Fruit fly (Drosophila melanogaster): ENCODE measurements around the gene Ir68a.

Ir68a gene

DNA sequence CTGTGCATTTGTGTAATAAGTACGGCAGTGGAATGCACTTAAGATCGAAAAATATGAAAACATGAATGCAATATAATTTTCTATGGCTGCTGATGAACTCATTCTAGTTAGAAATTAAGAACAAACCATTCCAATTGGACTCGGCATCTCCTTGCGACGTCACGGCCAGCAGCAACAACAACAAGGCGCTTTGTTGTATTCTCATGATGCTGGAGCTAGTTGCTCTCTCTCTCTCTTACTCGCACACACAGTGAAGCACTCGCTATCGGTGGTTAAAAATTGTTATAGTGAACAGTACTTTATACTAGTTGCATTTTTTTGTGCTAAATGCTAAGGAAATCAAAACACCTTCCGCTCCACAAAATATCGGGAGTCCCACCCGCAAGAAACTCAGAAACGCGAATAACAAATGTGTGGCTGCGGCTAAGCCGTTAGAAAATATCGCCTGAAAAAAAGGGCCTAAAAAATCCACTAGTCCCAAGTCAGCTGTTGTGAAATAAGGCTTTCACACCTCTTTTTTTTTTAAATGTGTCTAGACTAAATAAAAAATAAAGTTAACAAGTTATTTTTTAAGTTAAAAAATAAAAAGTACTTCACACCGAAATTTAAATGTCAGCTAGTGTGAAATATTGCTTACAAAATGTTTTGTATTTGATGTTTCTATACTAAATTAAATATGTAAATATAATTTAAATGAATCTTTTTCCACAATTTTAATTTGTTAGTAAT, 30.2 kb downstream of the Ir68a start, which contains the start of gene Plod (continued):
- TF ChIP-seq CG12071 (GFP tag; optimal IDR thresholded peaks at IDR 0.05) (peak; percentile 24), D19A (tag; optimal IDR thresholded peaks at IDR 0.05) (peak; percentile 15), CG8281 (tag; optimal IDR thresholded peaks at IDR 0.05) (no peak), repo (GFP tag; optimal IDR thresholded peaks at IDR 0.05) (no peak), klu (GFP tag; IDR thresholded peaks at IDR 0.05) (no peak), CG17361 (GFP tag; IDR thresholded peaks at IDR 0.05) (peak; percentile 78; the same call in 2 of the 3 replicates), corto (GFP tag; optimal IDR thresholded peaks at IDR 0.05) (no peak), pan (optimal IDR thresholded peaks at IDR 0.05) (no peak), pan (GFP tag; optimal IDR thresholded peaks at IDR 0.05 in 1 of 2, IDR thresholded peaks at IDR 0.05 in 1 of 2) (peak in 1 of 2 experiments; percentile 55), cg (GFP tag; optimal IDR thresholded peaks at IDR 0.05) (no peak), Med (GFP tag) (peak; percentile 81), CG17912 (GFP tag; optimal IDR thresholded peaks at IDR 0.05) (no peak), CG8765 (GFP tag; IDR thresholded peaks at IDR 0.05) (no peak), CG7372 (GFP tag; IDR thresholded peaks at IDR 0.05) (no peak), CG6254 (GFP tag; optimal IDR thresholded peaks at IDR 0.05) (peak; percentile 6), E2f1 (GFP tag; IDR thresholded peaks at IDR 0.05) (peak; percentile 57), Asciz (GFP tag; optimal IDR thresholded peaks at IDR 0.05) (peak; percentile 15), Sox102F (GFP tag; optimal IDR thresholded peaks at IDR 0.05) (peak; percentile 51), CG18262 (tag; optimal IDR thresholded peaks at IDR 0.05) (peak; percentile 48), Mes4 (GFP tag; optimal IDR thresholded peaks at IDR 0.05) (no peak), dmrt99B (tag; optimal IDR thresholded peaks at IDR 0.05) (peak; percentile 27), CG11456 (GFP tag; IDR thresholded peaks at IDR 0.05) (peak; percentile 38; the same call in 1 of the 3 replicates), chn (GFP tag; optimal IDR thresholded peaks at IDR 0.05) (peak; percentile 45), Dfd (GFP tag; optimal IDR thresholded peaks at IDR 0.05) (peak in 1 of 2 experiments; percentile 27), zen (tag; optimal IDR thresholded peaks at IDR 0.05) (peak; percentile 14), CG1233 (GFP tag; optimal IDR thresholded peaks at IDR 0.05) (peak; percentile 17), CG11247 (GFP tag; IDR thresholded peaks at IDR 0.05) (no peak), Atf-2 (GFP tag; optimal IDR thresholded peaks at IDR 0.05) (no peak), HLHmδ (GFP tag; optimal IDR thresholded peaks at IDR 0.05) (peak; percentile 17), hth (optimal IDR thresholded peaks at IDR 0.05) (no peak), wor (GFP tag; IDR thresholded peaks at IDR 0.05) (no peak), CG16813 (GFP tag; IDR thresholded peaks at IDR 0.05; ENCODE audit: partially characterized antibody) (no peak), caup (GFP tag; optimal IDR thresholded peaks at IDR 0.05; ENCODE audit: severe bottlenecking) (peak; percentile 40), Adf1 (GFP tag; IDR thresholded peaks at IDR 0.05) (no peak; the same call in 1 of the 2 replicates), CG15696 (tag; optimal IDR thresholded peaks at IDR 0.05) (peak; percentile 25), CG7786 (GFP tag; optimal IDR thresholded peaks at IDR 0.05) (no peak), gsb (GFP tag; IDR thresholded peaks at IDR 0.05) (no peak), CG1529 (GFP tag; optimal IDR thresholded peaks at IDR 0.05) (no peak), fd96Cb (tag; optimal IDR thresholded peaks at IDR 0.05) (peak; percentile 17), so (GFP tag; IDR thresholded peaks at IDR 0.05) (no peak), CG2120 (GFP tag; optimal IDR thresholded peaks at IDR 0.05) (peak; percentile 66), stc (GFP tag; IDR thresholded peaks at IDR 0.05) (0 out of 2 replicates have a peak, but pooled peaks have one; percentile 11), HLH4C (GFP tag; IDR thresholded peaks at IDR 0.05; ENCODE audit: partially characterized antibody) (no peak), CG15479 (GFP tag; optimal IDR thresholded peaks at IDR 0.05) (no peak), Pdp1 (GFP tag; optimal IDR thresholded peaks at IDR 0.05) (peak in 1 of 2 experiments; percentile 61), CG17612 (GFP tag; IDR thresholded peaks at IDR 0.05) (no peak), aop (GFP tag; IDR thresholded peaks at IDR 0.05) (no peak), onecut (GFP tag; IDR thresholded peaks at IDR 0.05) (peak; percentile 32), ttk (GFP tag; IDR thresholded peaks at IDR 0.05) (no peak), btn (GFP tag; optimal IDR thresholded peaks at IDR 0.05) (no peak)

Data from whole organism, embryonic.